Fruit fly (Drosophila melanogaster) whole organism, embryonic: Measurements from ENCODE around the gene Hand.

Experiments used
- Abd-B ChIP-seq: fragments of 200-800 bp; sonication (Bioruptor generic); optimal IDR thresholded peaks from 2 replicates; lab custom pipeline; 2018; ENCODE audit warnings: missing biosample characterization, mild to moderate bottlenecking, missing genetic modification characterization, moderate library complexity
- Atf-2 ChIP-seq: fragments of 200-800 bp; sonication (Bioruptor generic); optimal IDR thresholded peaks from 2 replicates; lab custom pipeline; 2016; ENCODE audit warnings: missing biosample characterization, missing genetic modification characterization
- Awh ChIP-seq: fragments of 200-800 bp; sonication (Bioruptor generic); IDR thresholded peaks from 2 replicates; pipeline ENCODE4, ENCODE4 v1.3.6; 2022; ENCODE audit warnings: missing biosample characterization, missing genetic modification characterization
- CG10274 ChIP-seq: fragments of 200-800 bp; sonication (Bioruptor generic); optimal IDR thresholded peaks from 3 replicates; lab custom pipeline; 2017; ENCODE audit warnings: missing biosample characterization, mild to moderate bottlenecking, missing genetic modification characterization
- CG12236 ChIP-seq: fragments of 200-800 bp; sonication (Bioruptor generic); optimal IDR thresholded peaks from 2 replicates; lab custom pipeline; 2016; ENCODE audit warnings: missing biosample characterization, missing genetic modification characterization
- CG13296 ChIP-seq: fragments of 200-800 bp; sonication (Bioruptor generic); optimal IDR thresholded peaks from 3 replicates; lab custom pipeline; 2018; ENCODE audit warnings: missing biosample characterization, mild to moderate bottlenecking, missing genetic modification characterization
- CG13424 ChIP-seq: fragments of 200-800 bp; sonication (Bioruptor generic); optimal IDR thresholded peaks from 2 replicates; lab custom pipeline; 2019; ENCODE audit warnings: missing biosample characterization, mild to moderate bottlenecking, missing genetic modification characterization, moderate library complexity
- CG14441 ChIP-seq: fragments of 200-800 bp; sonication (Bioruptor generic); IDR thresholded peaks from 2 replicates; pipeline ENCODE4 v1.3.6; 2022; ENCODE audit warnings: missing biosample characterization, missing genetic modification characterization
- CG16815 ChIP-seq: fragments of 200-800 bp; sonication (Bioruptor generic); optimal IDR thresholded peaks from 3 replicates; lab custom pipeline; 2017; ENCODE audit warnings: missing biosample characterization, mild to moderate bottlenecking, missing genetic modification characterization
- CG17359 ChIP-seq: fragments of 200-800 bp; sonication (Bioruptor generic); optimal IDR thresholded peaks from 3 replicates; lab custom pipeline; 2018; ENCODE audit warnings: missing biosample characterization, mild to moderate bottlenecking, missing genetic modification characterization, moderate library complexity
- CG17385 ChIP-seq: fragments of 200-800 bp; sonication (Bioruptor generic); optimal IDR thresholded peaks from 3 replicates; lab custom pipeline; 2018; ENCODE audit warnings: missing biosample characterization, mild to moderate bottlenecking, missing genetic modification characterization
- CG1792 ChIP-seq: fragments of 200-800 bp; sonication (Bioruptor generic); optimal IDR thresholded peaks from 2 replicates; lab custom pipeline; 2016; ENCODE audit warnings: missing biosample characterization, missing genetic modification characterization
- CG2129 ChIP-seq: fragments of 200-800 bp; sonication (Bioruptor generic); IDR thresholded peaks from 2 replicates; pipeline ENCODE4 v1.3.6; 2022; ENCODE audit warnings: missing biosample characterization, missing genetic modification characterization; ENCODE audit not compliant: partially characterized antibody
- CG3281 ChIP-seq: fragments of 200-800 bp; sonication (Bioruptor generic); optimal IDR thresholded peaks from 3 replicates; lab custom pipeline; 2017; ENCODE audit warnings: missing biosample characterization, mild to moderate bottlenecking, missing genetic modification characterization
- CG34422 ChIP-seq: fragments of 200-800 bp; sonication (Bioruptor generic); IDR thresholded peaks from 3 replicates; pipeline ENCODE4 v1.3.6; 2022; ENCODE audit warnings: missing biosample characterization, missing genetic modification characterization
- CG3838 ChIP-seq: fragments of 200-800 bp; sonication (Bioruptor generic); optimal IDR thresholded peaks from 3 replicates; lab custom pipeline; 2016; ENCODE audit warnings: missing biosample characterization, missing genetic modification characterization
- CG3995 ChIP-seq: fragments of 200-800 bp; sonication (Bioruptor generic); optimal IDR thresholded peaks from 3 replicates; lab custom pipeline; 2016; ENCODE audit warnings: missing biosample characterization, missing genetic modification characterization
- CG4854 ChIP-seq: fragments of 200-800 bp; sonication (Bioruptor generic); optimal IDR thresholded peaks from 2 replicates; lab custom pipeline; 2016; ENCODE audit warnings: missing biosample characterization, missing genetic modification characterization, inconsistent platforms
- CG6254 ChIP-seq: fragments of 200-800 bp; sonication (Bioruptor generic); optimal IDR thresholded peaks from 3 replicates; lab custom pipeline; 2017; ENCODE audit warnings: mild to moderate bottlenecking, missing biosample characterization, missing genetic modification reagents, missing genetic modification characterization
- CG6272 ChIP-seq: fragments of 200-800 bp; sonication (Bioruptor generic); IDR thresholded peaks from 2 replicates; pipeline ENCODE4 v1.3.6; 2022; ENCODE audit warnings: missing biosample characterization, missing genetic modification characterization
- CG6683 ChIP-seq: fragments of 200-800 bp; sonication (Bioruptor generic); optimal IDR thresholded peaks from 2 replicates; lab custom pipeline; 2017; ENCODE audit warnings: missing biosample characterization, mild to moderate bottlenecking, missing genetic modification characterization, missing genetic modification reagents
- CG9609 ChIP-seq: fragments of 200-800 bp; sonication (Bioruptor generic); optimal IDR thresholded peaks from 3 replicates; lab custom pipeline; 2016; ENCODE audit warnings: missing biosample characterization, missing genetic modification characterization
- Camta ChIP-seq: fragments of 200-800 bp; sonication (Bioruptor generic); optimal IDR thresholded peaks from 2 replicates; lab custom pipeline; 2016; ENCODE audit warnings: missing biosample characterization, missing genetic modification characterization
- D ChIP-seq, 2 experiments: fragments of 200-800 bp in 1 of 2; fragments of >200 bp in 1 of 2; sonication (Bioruptor generic) in 1 of 2; optimal IDR thresholded peaks; 2 replicates in 1 of 2; 3 replicates in 1 of 2; lab custom pipeline; 2017; ENCODE audit warnings: mild to moderate bottlenecking in 1 of 2, missing biosample characterization in 1 of 2, missing genetic modification characterization in 1 of 2, missing genetic modification reagents in 1 of 2
- Deaf1 ChIP-seq: fragments of 200-800 bp; optimal IDR thresholded peaks from 3 replicates; lab custom pipeline; 2019; ENCODE audit warnings: missing biosample characterization, mild to moderate bottlenecking, missing genetic modification characterization, moderate library complexity
- Dek ChIP-seq: fragments of 200-800 bp; sonication (Bioruptor generic); optimal IDR thresholded peaks from 3 replicates; lab custom pipeline; 2019; ENCODE audit warnings: missing biosample characterization, mild to moderate bottlenecking, missing genetic modification characterization, moderate library complexity
- Dip3 ChIP-seq: fragments of 200-800 bp; sonication (Bioruptor generic); optimal IDR thresholded peaks from 3 replicates; lab custom pipeline; 2016; ENCODE audit warnings: missing biosample characterization, missing genetic modification characterization
- E2f2 ChIP-seq: fragments of 200-800 bp; sonication (Bioruptor generic); IDR thresholded peaks from 2 replicates; pipeline ENCODE4 v1.3.6; 2022; ENCODE audit warnings: missing biosample characterization, missing genetic modification characterization
- Hmx ChIP-seq: fragments of 200-800 bp; sonication (Bioruptor generic); optimal IDR thresholded peaks from 2 replicates; lab custom pipeline; 2016; ENCODE audit warnings: missing biosample characterization, missing genetic modification characterization
- Jarid2 ChIP-seq: fragments of 200-800 bp; sonication (Bioruptor generic); optimal IDR thresholded peaks from 3 replicates; lab custom pipeline; 2017; ENCODE audit warnings: mild to moderate bottlenecking, missing biosample characterization, missing genetic modification reagents, missing genetic modification characterization
- Lhr ChIP-seq: fragments of 200-800 bp; sonication (Bioruptor generic); optimal IDR thresholded peaks from 3 replicates; lab custom pipeline; 2017; ENCODE audit warnings: mild to moderate bottlenecking, missing biosample characterization, missing genetic modification reagents, missing genetic modification characterization
- Mad ChIP-seq: fragments of 200-800 bp; sonication (Bioruptor generic); optimal IDR thresholded peaks from 2 replicates; lab custom pipeline; 2016; ENCODE audit warnings: missing biosample characterization, missing genetic modification characterization
- NC2β ChIP-seq: fragments of 200-800 bp; sonication (Bioruptor generic); optimal IDR thresholded peaks from 2 replicates; lab custom pipeline; 2016; ENCODE audit warnings: missing biosample characterization, missing genetic modification characterization
- Optix ChIP-seq: fragments of 200-800 bp; sonication (Bioruptor generic); IDR thresholded peaks from 3 replicates; pipeline ENCODE4 v1.3.6; 2022; ENCODE audit warnings: missing biosample characterization, missing genetic modification characterization
- Rx ChIP-seq: fragments of 200-800 bp; sonication (Bioruptor generic); IDR thresholded peaks from 2 replicates; pipeline ENCODE4 v1.3.6; 2022; ENCODE audit warnings: missing biosample characterization, missing genetic modification characterization
- ap ChIP-seq: fragments of 200-800 bp; sonication (Bioruptor generic); IDR thresholded peaks from 2 replicates; pipeline ENCODE4 v1.3.6; 2022; ENCODE audit warnings: missing biosample characterization, missing genetic modification characterization
- dati ChIP-seq: fragments of 200-800 bp; sonication (Bioruptor generic); IDR thresholded peaks from 2 replicates; pipeline ENCODE4 v1.3.6; 2022; ENCODE audit warnings: missing biosample characterization, missing genetic modification characterization
- jumu ChIP-seq: fragments of 200-800 bp; sonication (Bioruptor generic); optimal IDR thresholded peaks from 3 replicates; lab custom pipeline; 2016; ENCODE audit warnings: missing biosample characterization, missing genetic modification characterization
- klu ChIP-seq: fragments of 200-800 bp; sonication (Bioruptor generic); IDR thresholded peaks from 2 replicates; pipeline ENCODE4 v1.3.6; 2022; ENCODE audit warnings: missing biosample characterization, missing genetic modification characterization
- knrl ChIP-seq: fragments of 200-800 bp; sonication (Bioruptor generic); IDR thresholded peaks from 3 replicates; pipeline ENCODE4 v1.3.6; 2022; ENCODE audit warnings: missing biosample characterization, missing genetic modification characterization; ENCODE audit not compliant: partially characterized antibody
- lbe ChIP-seq: fragments of 200-800 bp; sonication (Bioruptor generic); optimal IDR thresholded peaks from 2 replicates; lab custom pipeline; 2016; ENCODE audit warnings: missing biosample characterization, mild to moderate bottlenecking, missing genetic modification characterization
- lilli ChIP-seq: fragments of 200-800 bp; sonication (Bioruptor generic); optimal IDR thresholded peaks from 3 replicates; lab custom pipeline; 2016; ENCODE audit warnings: missing biosample characterization, missing genetic modification characterization
- pum ChIP-seq: fragments of 200-800 bp; sonication (Bioruptor generic); optimal IDR thresholded peaks from 2 replicates; lab custom pipeline; 2016; ENCODE audit warnings: missing biosample characterization, missing genetic modification characterization
- ro ChIP-seq: fragments of 200-800 bp; sonication (Bioruptor generic); IDR thresholded peaks from 2 replicates; pipeline ENCODE4 v1.3.6; 2022; ENCODE audit warnings: missing biosample characterization, missing genetic modification characterization
- row ChIP-seq: fragments of 200-800 bp; sonication (Bioruptor generic); IDR thresholded peaks from 3 replicates; pipeline ENCODE4 v1.3.6; 2022; ENCODE audit warnings: missing biosample characterization, missing genetic modification characterization
- sens ChIP-seq: fragments of 200-800 bp; sonication (Bioruptor generic); peaks from one replicate; lab custom pipeline; 2016; ENCODE audit warnings: missing biosample characterization, missing genetic modification characterization
- slp2 ChIP-seq: fragments of 200-800 bp; sonication (Bioruptor generic); optimal IDR thresholded peaks from 2 replicates; lab custom pipeline; 2016; ENCODE audit warnings: missing biosample characterization, missing genetic modification characterization
- tin ChIP-seq: fragments of 200-800 bp; sonication (Bioruptor generic); optimal IDR thresholded peaks from 3 replicates; lab custom pipeline; 2016; ENCODE audit warnings: missing biosample characterization, missing genetic modification characterization
- tio ChIP-seq: fragments of 200-800 bp; sonication (Bioruptor generic); optimal IDR thresholded peaks from 2 replicates; lab custom pipeline; 2017; ENCODE audit warnings: missing biosample characterization, missing genetic modification characterization, inconsistent platforms
- wek ChIP-seq: fragments of 200-800 bp; sonication (Bioruptor generic); optimal IDR thresholded peaks from 3 replicates; lab custom pipeline; 2018; ENCODE audit warnings: missing biosample characterization, mild to moderate bottlenecking, missing genetic modification characterization, moderate library complexity

The Hand gene

dm6 chr2L:10306518-10307260, 11.5 kb upstream of the Hand start, which contains the start of the genes CG5390 and CG4968 (continued):
- TF ChIP-seq CG3838 (no peak), CG14441 (peak; percentile 28; the same call in 1 of the 2 replicates), lilli (peak; percentile 65), CG10274 (GFP tag; lab: Kevin White, UChicago) (peak; percentile 10), CG16815 (GFP tag; lab: Kevin White, UChicago) (peak; percentile 12), CG17359 (tag; lab: Kevin White, UChicago) (peak; percentile 72), CG9609 (GFP tag; lab: Kevin White, UChicago) (no peak), dati (GFP tag; lab: Robert Waterston, UW) (no peak), Deaf1 (tag; lab: Kevin White, UChicago) (no peak), E2f2 (GFP tag; lab: Robert Waterston, UW) (peak; percentile 70), CG13296 (peak; percentile 82), tio (peak; percentile 22), lbe (GFP tag; lab: Kevin White, UChicago) (peak; percentile 88), Optix (GFP tag; lab: Robert Waterston, UW) (no peak), CG3281 (GFP tag; lab: Kevin White, UChicago) (peak; percentile 77), Lhr (GFP tag; lab: Kevin White, UChicago) (peak; percentile 63), Dip3 (GFP tag; lab: Kevin White, UChicago) (peak; percentile 2), D (optimal IDR thresholded peaks at IDR 0.05; lab: Kevin White, UChicago) (no peak), D (GFP tag; optimal IDR thresholded peaks at IDR 0.05; lab: Kevin White, UChicago) (peak; percentile 64), CG6272 (no peak), Hmx (GFP tag; lab: Kevin White, UChicago) (no peak), CG17385 (GFP tag; lab: Kevin White, UChicago) (peak; percentile 68), Atf-2 (GFP tag; lab: Kevin White, UChicago) (no peak), pum (GFP tag; lab: Kevin White, UChicago) (no peak), wek (GFP tag; lab: Kevin White, UChicago) (no peak), CG34422 (GFP tag; lab: Robert Waterston, UW) (peak; percentile 75), CG6683 (GFP tag; lab: Kevin White, UChicago) (peak; percentile 60), Rx (GFP tag; lab: Robert Waterston, UW) (no peak), Jarid2 (GFP tag; lab: Kevin White, UChicago) (no peak), Dek (tag; lab: Kevin White, UChicago) (no peak), CG13424 (peak; percentile 82), jumu (GFP tag; lab: Kevin White, UChicago) (no peak), Mad (GFP tag; lab: Kevin White, UChicago) (peak; percentile 14), Abd-B (GFP tag; lab: Kevin White, UChicago) (no peak), CG12236 (GFP tag; lab: Kevin White, UChicago) (no peak), row (GFP tag; lab: Robert Waterston, UW) (peak; percentile 82), CG1792 (GFP tag; lab: Kevin White, UChicago) (no peak), CG3995 (GFP tag; lab: Kevin White, UChicago) (peak; percentile 35), klu (GFP tag; lab: Robert Waterston, UW) (no peak), Camta (GFP tag; lab: Kevin White, UChicago) (no peak), tin (GFP tag; lab: Kevin White, UChicago) (peak; percentile 46), CG6254 (GFP tag; lab: Kevin White, UChicago) (peak; percentile 59), Awh (GFP tag; lab: Robert Waterston, UW) (peak; percentile 11; the same call in 1 of the 2 replicates), CG4854 (GFP tag; lab: Kevin White, UChicago) (no peak), NC2β (GFP tag; lab: Kevin White, UChicago) (no peak), slp2 (GFP tag; lab: Kevin White, UChicago) (no peak), ap (GFP tag; lab: Robert Waterston, UW) (no peak), sens (peak; percentile 81), ro (GFP tag; lab: Robert Waterston, UW) (no peak), CG2129 (GFP tag; lab: Robert Waterston, UW) (no peak), knrl (peak; percentile 35; the same call in 2 of the 3 replicates)
